Fruit fly (Drosophila melanogaster) whole organism, prepupa: Measurements from ENCODE around the gene CG17271.

ENCODE experiments used
- Blimp-1 ChIP-seq: fragments of 200-800 bp; sonication (Bioruptor generic); optimal IDR thresholded peaks from 3 replicates; lab custom pipeline; 2017; ENCODE audit warnings: missing biosample characterization, missing genetic modification characterization, mild to moderate bottlenecking, moderate library complexity, missing genetic modification reagents
- CG3032 ChIP-seq: fragments of 200-800 bp; optimal IDR thresholded peaks from 2 replicates; lab custom pipeline; 2019; ENCODE audit warnings: missing biosample characterization, mild to moderate bottlenecking, missing genetic modification characterization, moderate library complexity
- CG32006 ChIP-seq: fragments of 200-800 bp; sonication (Bioruptor generic); optimal IDR thresholded peaks from 3 replicates; lab custom pipeline; 2017; ENCODE audit warnings: missing biosample characterization, mild to moderate bottlenecking, missing genetic modification characterization
- CG34406 ChIP-seq: fragments of 200-800 bp; sonication (Bioruptor generic); optimal IDR thresholded peaks from 3 replicates; lab custom pipeline; 2016; ENCODE audit warnings: missing biosample characterization, missing genetic modification characterization
- CG4318 ChIP-seq: fragments of 200-800 bp; sonication (Bioruptor generic); optimal IDR thresholded peaks from 3 replicates; lab custom pipeline; 2017; ENCODE audit warnings: missing biosample characterization, mild to moderate bottlenecking, missing genetic modification characterization
- CG8319 ChIP-seq: fragments of 200-800 bp; sonication (Bioruptor generic); optimal IDR thresholded peaks from 3 replicates; lab custom pipeline; 2016; ENCODE audit warnings: missing biosample characterization, missing genetic modification characterization
- CG8632 ChIP-seq: fragments of 200-800 bp; sonication (Bioruptor generic); optimal IDR thresholded peaks from 3 replicates; lab custom pipeline; 2016; ENCODE audit warnings: missing biosample characterization, missing genetic modification characterization
- CG9139 ChIP-seq: fragments of 200-800 bp; sonication (Bioruptor generic); optimal IDR thresholded peaks from 3 replicates; lab custom pipeline; 2017; ENCODE audit warnings: missing biosample characterization, mild to moderate bottlenecking, missing genetic modification characterization
- Ets96B ChIP-seq: fragments of 200-800 bp; optimal IDR thresholded peaks from 2 replicates; lab custom pipeline; 2019; ENCODE audit warnings: missing biosample characterization, mild to moderate bottlenecking, missing genetic modification characterization, moderate library complexity
- Hr39 ChIP-seq: fragments of 200-800 bp; sonication (Bioruptor generic); optimal IDR thresholded peaks from 2 replicates; lab custom pipeline; 2016; ENCODE audit warnings: missing biosample characterization, missing genetic modification characterization
- Met ChIP-seq: fragments of 200-800 bp; sonication (Bioruptor generic); optimal IDR thresholded peaks from 3 replicates; lab custom pipeline; 2016; ENCODE audit warnings: missing biosample characterization, missing genetic modification characterization
- OdsH ChIP-seq: fragments of 200-800 bp; sonication (Bioruptor generic); optimal IDR thresholded peaks from 3 replicates; lab custom pipeline; 2016; ENCODE audit warnings: missing biosample characterization, missing genetic modification characterization
- cyc ChIP-seq: fragments of 200-800 bp; sonication (Bioruptor generic); optimal IDR thresholded peaks from 3 replicates; lab custom pipeline; 2016; ENCODE audit warnings: missing biosample characterization, missing genetic modification characterization

- peak; percentile 3 for TF ChIP-seq cyc (GFP tag; lab: Kevin White, UChicago)
- no peak for TF ChIP-seq CG4318
- peak; percentile 69 for TF ChIP-seq CG32006 (GFP tag; lab: Kevin White, UChicago)
- TF ChIP-seq CG8319 (GFP tag; lab: Kevin White, UChicago): no peak
- no peak for TF ChIP-seq CG3032 (tag; lab: Kevin White, UChicago)
- peak; percentile 5 for TF ChIP-seq Met
- TF ChIP-seq Blimp-1 (GFP tag; lab: Kevin White, UChicago): peak; percentile 3
- TF ChIP-seq CG8632: peak; percentile 38
- TF ChIP-seq Hr39 (GFP tag; lab: Kevin White, UChicago): no peak
- no peak for TF ChIP-seq Ets96B (tag; lab: Kevin White, UChicago)
- TF ChIP-seq OdsH (GFP tag; lab: Kevin White, UChicago): peak; percentile 28
- TF ChIP-seq CG9139: no peak
- TF ChIP-seq CG34406: peak; percentile 15
Observed at dm6 chr3R:20829416-20830131, 7.9 kb upstream of the CG17271 start.
